Fruit fly (Drosophila melanogaster): ENCODE results near the gene CG42465.

The CG42465 gene

dm6 chr2L:3697772-3698171 lies 2.2 kb upstream of the CG42465 start, which contains the start of gene CG3604:
Gene CG3604 (minus strand): TSS chr2L:3697872.
- TF ChIP-seq CG13204 (GFP tag; optimal IDR thresholded peaks at IDR 0.05) (no peak), CG10348 (GFP tag; IDR thresholded peaks at IDR 0.05) (no peak), CG8301 (tag; optimal IDR thresholded peaks at IDR 0.05) (no peak), fd96Ca (GFP tag; IDR thresholded peaks at IDR 0.05) (no peak), CG32121 (GFP tag; IDR thresholded peaks at IDR 0.05) (no peak), Pif1B (GFP tag; optimal IDR thresholded peaks at IDR 0.05) (no peak), CG14655 (GFP tag; optimal IDR thresholded peaks at IDR 0.05) (no peak), D1 (tag; optimal IDR thresholded peaks at IDR 0.05) (no peak), CG8159 (tag; optimal IDR thresholded peaks at IDR 0.05) (no peak), CG12605 (GFP tag; IDR thresholded peaks at IDR 0.05) (no peak), CG34367 (tag; optimal IDR thresholded peaks at IDR 0.05) (no peak)

DNA sequence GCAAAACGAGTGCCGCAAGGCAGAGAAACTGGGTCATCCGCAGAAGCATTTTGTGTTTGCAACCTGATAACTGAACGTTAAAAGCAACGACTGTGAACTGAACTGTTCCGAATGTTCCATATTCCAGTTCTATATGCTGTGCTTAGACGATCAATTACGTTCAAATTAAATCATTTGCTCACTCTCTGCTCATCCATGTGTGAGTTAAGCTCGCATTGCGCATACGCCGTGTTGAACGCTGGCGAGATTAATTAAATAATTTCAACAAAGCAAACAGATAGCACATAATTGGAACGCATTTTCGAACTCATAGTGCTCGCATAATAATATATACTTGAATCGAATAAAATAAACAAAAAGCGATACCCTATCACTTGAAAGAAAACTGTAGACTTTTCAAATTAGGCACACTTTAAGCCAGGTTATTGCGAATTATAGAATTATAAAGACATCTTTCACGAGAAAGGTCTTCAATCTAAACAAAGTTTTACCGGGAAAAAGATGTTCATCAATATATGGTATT lies 942 bp upstream of the CG42465 start, which contains the start of the genes CG10031 and CG42464:
TSS of gene CG10031 (minus strand) at position 101 of the 523 bp plus-strand sequence.
TSS of gene CG42464 (plus strand) at position 473 of the 523 bp plus-strand sequence.
- TF ChIP-seq CG15710 (tag; optimal IDR thresholded peaks at IDR 0.05) (no peak), CG10348 (GFP tag; IDR thresholded peaks at IDR 0.05) (no peak), Pif1A (GFP tag; optimal IDR thresholded peaks at IDR 0.05) (no peak), CG32121 (GFP tag; IDR thresholded peaks at IDR 0.05) (no peak), fd96Ca (GFP tag; IDR thresholded peaks at IDR 0.05) (no peak), Snoo (tag; optimal IDR thresholded peaks at IDR 0.05) (no peak), EcR (GFP tag; optimal IDR thresholded peaks at IDR 0.05) (no peak), CG9948 (tag; optimal IDR thresholded peaks at IDR 0.05) (no peak)

DNA sequence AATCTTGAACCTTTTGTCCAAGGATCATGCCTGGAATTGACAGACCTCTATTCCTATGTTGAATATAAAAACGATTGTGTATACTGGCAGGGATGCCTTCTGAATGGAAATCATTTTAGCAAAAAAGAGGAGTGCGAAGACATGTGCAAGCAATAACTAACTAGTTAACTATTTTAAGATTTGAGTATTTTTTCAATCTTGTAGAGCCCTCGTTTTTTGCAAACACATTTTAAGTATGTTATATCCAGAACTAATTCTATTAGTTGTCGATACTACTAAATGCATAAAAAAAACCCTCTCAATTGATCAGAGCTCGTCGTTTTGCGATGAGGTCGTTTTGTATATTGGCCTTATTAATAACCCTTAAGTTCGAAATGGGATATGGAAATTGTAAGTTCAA lies 379 bp downstream of the CG42465 start, which contains the start of gene Sfp24C1:
TSS of gene Sfp24C1 (plus strand) at position 301 of the 400 bp plus-strand sequence.
- TF ChIP-seq CG14655 (GFP tag; optimal IDR thresholded peaks at IDR 0.05) = no peak
- TF ChIP-seq Snoo (tag; optimal IDR thresholded peaks at IDR 0.05) = no peak
- TF ChIP-seq Ets98B (GFP tag; IDR thresholded peaks at IDR 0.05) = no peak
- no peak for TF ChIP-seq CG15710 (tag; optimal IDR thresholded peaks at IDR 0.05)
- TF ChIP-seq gl (tag; optimal IDR thresholded peaks at IDR 0.05) = no peak
- TF ChIP-seq CG8159 (tag; optimal IDR thresholded peaks at IDR 0.05) = no peak
- TF ChIP-seq D1 (tag; optimal IDR thresholded peaks at IDR 0.05) = no peak
- TF ChIP-seq CG4496 (GFP tag; IDR thresholded peaks at IDR 0.05) = no peak
- TF ChIP-seq CG9948 (tag; optimal IDR thresholded peaks at IDR 0.05) = no peak
- TF ChIP-seq CG13204 (GFP tag; optimal IDR thresholded peaks at IDR 0.05) = no peak
- TF ChIP-seq Pif1A (GFP tag; optimal IDR thresholded peaks at IDR 0.05) = no peak
- no peak for TF ChIP-seq CG32121 (GFP tag; IDR thresholded peaks at IDR 0.05)
- TF ChIP-seq Pif1B (GFP tag; optimal IDR thresholded peaks at IDR 0.05) = no peak
- TF ChIP-seq CG34367 (tag; optimal IDR thresholded peaks at IDR 0.05) = no peak

dm6 chr2L:3700990-3701389 lies 995 bp downstream of the CG42465 start, which contains the start of gene CG42467:
Gene CG42467 (plus strand): TSS chr2L:3701290.
- no peak for TF ChIP-seq CG13204 (GFP tag; optimal IDR thresholded peaks at IDR 0.05)
- TF ChIP-seq rn (GFP tag; IDR thresholded peaks at IDR 0.05) = no peak
- TF ChIP-seq CG15710 (tag; optimal IDR thresholded peaks at IDR 0.05) = no peak
- no peak for TF ChIP-seq Snoo (tag; optimal IDR thresholded peaks at IDR 0.05)
- TF ChIP-seq CG8159 (tag; optimal IDR thresholded peaks at IDR 0.05) = no peak
- TF ChIP-seq CG4496 (GFP tag; IDR thresholded peaks at IDR 0.05) = no peak
- no peak for TF ChIP-seq CG14655 (GFP tag; optimal IDR thresholded peaks at IDR 0.05)
- TF ChIP-seq CG32121 (GFP tag; IDR thresholded peaks at IDR 0.05) = no peak
- TF ChIP-seq gl (tag; optimal IDR thresholded peaks at IDR 0.05) = no peak
- TF ChIP-seq CG34367 (tag; optimal IDR thresholded peaks at IDR 0.05) = no peak
- no peak for TF ChIP-seq Pif1A (GFP tag; optimal IDR thresholded peaks at IDR 0.05)
- no peak for TF ChIP-seq CG8301 (tag; optimal IDR thresholded peaks at IDR 0.05)
- TF ChIP-seq CG17806 (tag; optimal IDR thresholded peaks at IDR 0.05) = no peak
- TF ChIP-seq Ets98B (GFP tag; IDR thresholded peaks at IDR 0.05) = no peak
- TF ChIP-seq CG12605 (GFP tag; IDR thresholded peaks at IDR 0.05) = no peak
- no peak for TF ChIP-seq CG10348 (GFP tag; IDR thresholded peaks at IDR 0.05)
- TF ChIP-seq Pif1B (GFP tag; optimal IDR thresholded peaks at IDR 0.05) = no peak

DNA sequence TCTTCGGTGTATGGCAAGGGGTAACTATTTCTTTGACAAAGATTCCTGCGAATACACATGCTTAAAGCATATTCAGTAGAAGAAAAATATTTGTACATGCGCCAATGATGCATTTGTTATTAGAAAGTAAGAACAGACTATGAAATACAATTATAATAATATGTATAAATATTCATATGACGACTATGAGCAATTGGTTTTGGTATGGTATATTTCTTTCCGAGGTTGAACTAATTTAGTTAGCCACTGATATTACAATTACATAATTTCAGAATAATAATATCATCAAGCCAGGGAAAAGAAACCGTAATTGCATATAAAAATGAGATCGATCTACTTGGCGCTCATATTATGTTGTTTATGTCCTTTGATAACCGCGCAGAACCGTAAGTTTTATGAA lies 1.5 kb downstream of the CG42465 start, which contains the start of gene CG43145:
TSS of gene CG43145 (plus strand) at position 301 of the 400 bp plus-strand sequence.
- TF ChIP-seq CG14655 (GFP tag; optimal IDR thresholded peaks at IDR 0.05) (no peak), CG17806 (tag; optimal IDR thresholded peaks at IDR 0.05) (no peak), CG15710 (tag; optimal IDR thresholded peaks at IDR 0.05) (no peak), CG10348 (GFP tag; IDR thresholded peaks at IDR 0.05) (no peak), fd96Ca (GFP tag; IDR thresholded peaks at IDR 0.05) (no peak), Pif1B (GFP tag; optimal IDR thresholded peaks at IDR 0.05) (no peak), CG32121 (GFP tag; IDR thresholded peaks at IDR 0.05) (no peak), EcR (GFP tag; optimal IDR thresholded peaks at IDR 0.05) (no peak), CG13204 (GFP tag; optimal IDR thresholded peaks at IDR 0.05) (no peak)

- peak; percentile 91 for TF ChIP-seq CG12605 (GFP tag; IDR thresholded peaks at IDR 0.05)
- TF ChIP-seq Pif1B (GFP tag; optimal IDR thresholded peaks at IDR 0.05) = peak; percentile 81
- no peak for TF ChIP-seq CG13204 (GFP tag; optimal IDR thresholded peaks at IDR 0.05)
- TF ChIP-seq CG32121 (GFP tag; IDR thresholded peaks at IDR 0.05) = peak; percentile 96
- peak; percentile 47 for TF ChIP-seq CG34367 (tag; optimal IDR thresholded peaks at IDR 0.05)
- peak; percentile 96 for TF ChIP-seq CG4496 (GFP tag; IDR thresholded peaks at IDR 0.05)
- TF ChIP-seq D1 (tag; optimal IDR thresholded peaks at IDR 0.05) = no peak
- peak; percentile 85 for TF ChIP-seq CG8301 (tag; optimal IDR thresholded peaks at IDR 0.05)
- no peak for TF ChIP-seq gl (tag; optimal IDR thresholded peaks at IDR 0.05)
- TF ChIP-seq CG9948 (tag; optimal IDR thresholded peaks at IDR 0.05) = no peak
- TF ChIP-seq Pif1A (GFP tag; optimal IDR thresholded peaks at IDR 0.05) = peak; percentile 82
- TF ChIP-seq CG8159 (tag; optimal IDR thresholded peaks at IDR 0.05) = no peak
- peak; percentile 91 for TF ChIP-seq rn (GFP tag; IDR thresholded peaks at IDR 0.05)
- peak; percentile 96 for TF ChIP-seq Ets98B (GFP tag; IDR thresholded peaks at IDR 0.05)
- peak; percentile 72 for TF ChIP-seq Snoo (tag; optimal IDR thresholded peaks at IDR 0.05)
- TF ChIP-seq CG10348 (GFP tag; IDR thresholded peaks at IDR 0.05) = peak; percentile 90
- no peak for TF ChIP-seq EcR (GFP tag; optimal IDR thresholded peaks at IDR 0.05)
- TF ChIP-seq CG17806 (tag; optimal IDR thresholded peaks at IDR 0.05) = peak; percentile 69
- TF ChIP-seq CG15710 (tag; optimal IDR thresholded peaks at IDR 0.05) = no peak
- TF ChIP-seq fd96Ca (GFP tag; IDR thresholded peaks at IDR 0.05) = peak; percentile 97
- TF ChIP-seq CG14655 (GFP tag; optimal IDR thresholded peaks at IDR 0.05) = peak; percentile 89
Measured at dm6 chr2L:3703260-3703659, 3.3 kb downstream of the CG42465 start, which contains the start of gene CG2816. Gene CG2816 (plus strand): TSS chr2L:3703659.

Data from whole organism, pupa.